Worm (Caenorhabditis elegans) whole organism, L3 larva: ENCODE results near the gene cyp-31A5.

Source experiments
- aly-2 ChIP-seq: fragments of 150-350 bp; optimal IDR thresholded peaks from 2 replicates; lab custom pipeline; 2014; ENCODE audit warnings: missing biosample characterization, missing genetic modification characterization
- ama-1 ChIP-seq: fragments of 150-350 bp; optimal IDR thresholded peaks from 2 replicates; lab custom pipeline; 2018
- egl-5 ChIP-seq: fragments of 150-350 bp; optimal IDR thresholded peaks from 2 replicates; lab custom pipeline; 2017; ENCODE audit warnings: missing biosample characterization, missing genetic modification reagents, missing genetic modification characterization, inconsistent platforms
- elt-3 ChIP-seq, 3 experiments: fragments of 150-350 bp in 1 of 3; sonication (generic microtip) in 2 of 3; optimal IDR thresholded peaks; 2 replicates in 2 of 3; 4 replicates in 1 of 3; lab custom pipeline; 2014 to 2017; ENCODE audit warnings: missing biosample characterization in 3 of 3, missing genetic modification characterization in 3 of 3
- fkh-10 ChIP-seq: sonication (generic microtip); optimal IDR thresholded peaks from 2 replicates; lab custom pipeline; 2017; ENCODE audit warnings: missing biosample characterization, missing genetic modification reagents, missing genetic modification characterization
- fos-1 ChIP-seq: fragments of 150-350 bp; optimal IDR thresholded peaks from 2 replicates; lab custom pipeline; 2014; ENCODE audit warnings: missing biosample characterization, missing genetic modification characterization
- nfya-1 ChIP-seq: sonication (generic microtip); optimal IDR thresholded peaks from 2 replicates; lab custom pipeline; 2017; ENCODE audit warnings: missing genetic modification characterization, mild to moderate bottlenecking, missing compliant biosample characterization, antibody characterized with exemption, moderate library complexity; ENCODE audit not compliant: insufficient read depth
- nhr-12 ChIP-seq: fragments of 150-350 bp; optimal IDR thresholded peaks from 2 replicates; lab custom pipeline; 2014; ENCODE audit warnings: missing biosample characterization, missing genetic modification characterization
- nhr-28 ChIP-seq: fragments of 150-350 bp; optimal IDR thresholded peaks from 2 replicates; lab custom pipeline; 2014; ENCODE audit warnings: missing biosample characterization, missing genetic modification characterization
- skn-1 ChIP-seq: fragments of 150-350 bp; optimal IDR thresholded peaks from 2 replicates; lab custom pipeline; 2014; ENCODE audit warnings: missing biosample characterization, missing genetic modification characterization
- snpc-4 ChIP-seq: fragments of 150-350 bp; optimal IDR thresholded peaks from 2 replicates; lab custom pipeline; 2014; ENCODE audit warnings: missing biosample characterization, missing genetic modification characterization
- unc-62 ChIP-seq: fragments of 150-350 bp; sonication (generic microtip); optimal IDR thresholded peaks from 4 replicates; lab custom pipeline; 2014; ENCODE audit warnings: missing biosample characterization, missing genetic modification reagents, missing genetic modification characterization

DNA sequence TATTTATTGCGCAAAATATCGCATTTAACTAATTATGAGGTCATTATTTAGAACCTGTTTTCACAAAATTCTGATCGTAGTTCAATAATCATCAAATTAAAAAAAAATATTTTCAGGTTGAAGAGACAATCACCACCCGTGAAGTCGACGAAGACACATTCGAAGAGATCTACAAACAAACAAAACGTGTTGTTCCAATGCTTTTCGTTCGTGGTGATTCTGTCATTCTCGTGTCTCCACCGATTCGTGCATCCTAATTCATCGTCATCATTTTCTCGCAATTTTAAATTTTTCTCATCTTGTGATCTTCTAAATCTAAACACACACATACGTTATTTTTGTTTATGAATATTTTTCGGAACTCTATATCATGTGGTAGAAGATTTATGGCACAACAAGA, 12.3 kb upstream of the cyp-31A5 start:
- no peak for TF ChIP-seq snpc-4 (tag; lab: Kevin White, UChicago)
- no peak for TF ChIP-seq nhr-28 (tag; lab: Kevin White, UChicago)
- peak; percentile 9 for TF ChIP-seq nfya-1
- TF ChIP-seq aly-2 (tag; lab: Kevin White, UChicago), result peak; percentile 49
- no peak for TF ChIP-seq fkh-10 (GFP tag; lab: Kevin White, UChicago)
- no peak for TF ChIP-seq fos-1 (tag; lab: Kevin White, UChicago)
- TF ChIP-seq elt-3 (tag; optimal IDR thresholded peaks at IDR 0.05; lab: Kevin White, UChicago), result no peak
- TF ChIP-seq skn-1 (tag; lab: Kevin White, UChicago), result no peak
- TF ChIP-seq nhr-12, result no peak
- no peak for TF ChIP-seq unc-62
- peak; percentile 80 for TF ChIP-seq ama-1 (lab: Kevin White, UChicago)
- no peak for TF ChIP-seq egl-5 (tag; lab: Kevin White, UChicago)
